Worm (Caenorhabditis elegans) whole organism, early embryonic: ENCODE measurements around the gene K07C11.10.

ENCODE experiments used
- F13C5.2 ChIP-seq: sonication (generic microtip); optimal IDR thresholded peaks from 2 replicates; lab custom pipeline; 2017; ENCODE audit warnings: mild to moderate bottlenecking, missing genetic modification characterization, inconsistent platforms, missing compliant biosample characterization
- ama-1 ChIP-seq: fragments of 150-350 bp; optimal IDR thresholded peaks from 2 replicates; lab custom pipeline; 2014
- ets-7 ChIP-seq: sonication (generic microtip); optimal IDR thresholded peaks from 2 replicates; lab custom pipeline; 2016; ENCODE audit warnings: missing genotype, missing genetic modification characterization, missing compliant biosample characterization
- flt-1 ChIP-seq: fragments of 200-800 bp; sonication (Bioruptor generic); IDR thresholded peaks from 2 replicates; pipeline ENCODE4 v1.3.6; 2022; ENCODE audit warnings: missing genetic modification characterization, missing compliant biosample characterization
- tbx-11 ChIP-seq: fragments of 200-800 bp; sonication (Bioruptor generic); IDR thresholded peaks from 2 replicates; pipeline ENCODE4 v1.3.6; 2022; ENCODE audit warnings: missing genetic modification characterization, missing compliant biosample characterization
- tbx-37 ChIP-seq: fragments of 200-800 bp; sonication (Bioruptor generic); conservative IDR thresholded peaks from 2 replicates; pipeline ENCODE4 v1.3.6; 2022; ENCODE audit warnings: missing genetic modification reagents, missing genetic modification characterization, missing compliant biosample characterization
- tra-4 ChIP-seq: sonication (generic microtip); optimal IDR thresholded peaks from 2 replicates; lab custom pipeline; 2017; ENCODE audit warnings: missing genetic modification characterization, missing compliant biosample characterization

- no peak for TF ChIP-seq tbx-37 (GFP tag; lab: Robert Waterston, UW)
- no peak for TF ChIP-seq ets-7 (tag; lab: Kevin White, UChicago)
- no peak for TF ChIP-seq F13C5.2 (tag; lab: Kevin White, UChicago)
- no peak for TF ChIP-seq tra-4
- TF ChIP-seq tbx-11, result no peak
- TF ChIP-seq flt-1 (GFP tag; lab: Robert Waterston, UW), result no peak
- no peak for TF ChIP-seq ama-1 (lab: Kevin White, UChicago)
Observed at ce11 chrV:8185737-8186136, 41.0 kb downstream of the K07C11.10 start, which contains the start of gene F20D6.2.
